Worm (Caenorhabditis elegans): ENCODE results near the gene srg-37.

The srg-37 gene

DNA sequence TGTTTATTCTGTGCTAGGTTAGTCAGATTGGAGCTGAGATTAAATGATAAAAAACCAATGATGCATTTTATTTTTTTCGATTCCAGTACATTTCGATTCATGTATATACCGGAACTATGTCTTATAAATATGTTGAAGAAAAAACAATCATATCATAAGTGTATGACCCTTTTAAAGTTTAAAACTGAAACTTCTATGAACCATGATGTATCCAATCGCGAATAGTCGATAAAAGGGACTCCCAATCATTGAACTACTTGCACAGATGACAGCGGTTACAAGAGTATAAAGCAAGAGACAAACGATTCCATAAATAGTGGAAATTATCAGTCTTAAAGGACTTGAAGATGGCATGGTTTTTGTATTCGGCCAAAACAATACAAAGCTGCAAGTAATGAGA is at the start of gene srg-37:
srg-37 (minus strand) TSS at position 101 of the 400 bp plus-strand sequence.
- no peak for TF ChIP-seq unc-62 (GFP tag; optimal IDR thresholded peaks at IDR 0.05)

DNA sequence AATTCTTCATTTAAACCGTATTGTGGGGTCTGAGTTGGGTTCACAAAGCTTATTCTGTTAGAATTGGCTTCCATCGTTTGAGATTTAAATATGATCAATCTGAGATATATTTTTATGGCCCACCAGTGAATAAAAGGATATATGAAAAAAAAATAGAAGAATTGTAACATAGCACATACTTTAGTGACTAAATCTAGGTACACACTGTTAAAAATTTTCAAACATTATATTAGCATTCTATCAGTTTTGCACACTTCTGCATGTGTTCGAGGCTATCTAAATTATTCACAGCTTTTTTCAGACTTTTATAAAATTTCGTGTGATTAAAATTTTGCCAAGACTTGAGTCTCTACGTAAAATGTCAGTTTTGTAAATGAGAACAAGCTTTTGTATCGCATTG is 46.7 kb upstream of the srg-37 start, which contains the start of gene E02H4.2:
E02H4.2 (minus strand) TSS at position 101 of the 400 bp plus-strand sequence.
- TF ChIP-seq unc-62 (GFP tag; optimal IDR thresholded peaks at IDR 0.05), result no peak

DNA sequence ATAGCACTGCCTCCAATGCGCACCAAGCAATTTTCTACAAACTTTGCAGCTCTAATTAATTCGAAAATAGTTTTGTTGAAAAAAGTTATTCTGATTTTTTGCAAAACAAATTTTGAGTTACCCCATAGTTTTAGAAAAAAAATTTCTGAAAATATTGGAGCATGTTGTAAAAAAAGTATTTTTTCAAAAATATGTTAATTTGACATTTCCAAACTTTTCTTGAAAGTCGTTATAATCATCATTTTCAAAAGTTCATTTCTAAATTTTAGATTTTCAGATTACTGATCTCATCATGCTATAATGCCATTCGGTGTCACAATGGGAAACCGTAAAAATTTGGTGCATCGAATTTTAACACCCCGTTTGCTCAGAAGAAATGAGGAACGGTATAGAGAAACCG is 32.9 kb upstream of the srg-37 start, which contains the start of gene del-1:
del-1 (plus strand) TSS at position 301 of the 400 bp plus-strand sequence.
- TF ChIP-seq unc-62 (GFP tag; optimal IDR thresholded peaks at IDR 0.05), result no peak

DNA sequence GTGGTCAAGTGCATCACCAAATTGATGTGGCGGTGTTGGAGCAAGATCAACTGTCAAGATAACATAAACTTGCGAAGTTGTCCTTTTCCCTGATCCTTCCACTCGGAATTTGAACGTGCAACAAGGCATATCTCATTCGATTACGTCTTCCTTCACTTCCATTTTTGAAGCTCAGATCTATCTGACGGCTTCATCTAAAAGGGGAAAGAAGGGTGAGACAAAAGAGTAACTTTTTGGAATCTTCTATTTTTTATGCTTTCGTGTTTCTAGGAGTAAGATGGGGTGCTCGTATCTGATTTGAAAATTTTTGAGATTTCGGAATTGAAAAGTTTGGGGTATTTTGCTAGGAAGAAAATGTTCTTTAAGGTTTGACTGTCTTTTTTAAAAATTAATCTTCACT is 32.3 kb upstream of the srg-37 start:
- TF ChIP-seq unc-62 (GFP tag; optimal IDR thresholded peaks at IDR 0.05), result no peak

DNA sequence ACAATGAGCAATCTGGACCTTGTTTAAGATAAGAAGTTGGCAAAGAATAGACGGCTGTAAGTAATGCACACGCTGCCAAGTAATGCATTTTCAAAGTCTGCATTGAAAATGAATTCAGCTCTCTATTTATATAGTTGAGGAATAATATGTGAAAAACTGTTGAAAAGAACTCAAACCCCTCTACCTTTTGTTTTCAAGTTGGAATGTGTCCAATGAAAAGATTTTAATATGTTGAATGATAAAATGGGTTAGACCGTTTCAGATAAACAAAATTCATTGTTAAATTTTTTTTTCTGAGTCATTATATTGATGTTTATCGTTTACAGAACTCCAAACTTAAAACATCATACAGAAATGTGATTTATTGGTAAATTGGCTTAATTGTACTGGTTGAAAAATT is 28.6 kb upstream of the srg-37 start, which contains the start of gene E02H4.8:
E02H4.8 (minus strand) TSS at position 101 of the 400 bp plus-strand sequence.
- no peak for TF ChIP-seq unc-62 (GFP tag; optimal IDR thresholded peaks at IDR 0.05)

DNA sequence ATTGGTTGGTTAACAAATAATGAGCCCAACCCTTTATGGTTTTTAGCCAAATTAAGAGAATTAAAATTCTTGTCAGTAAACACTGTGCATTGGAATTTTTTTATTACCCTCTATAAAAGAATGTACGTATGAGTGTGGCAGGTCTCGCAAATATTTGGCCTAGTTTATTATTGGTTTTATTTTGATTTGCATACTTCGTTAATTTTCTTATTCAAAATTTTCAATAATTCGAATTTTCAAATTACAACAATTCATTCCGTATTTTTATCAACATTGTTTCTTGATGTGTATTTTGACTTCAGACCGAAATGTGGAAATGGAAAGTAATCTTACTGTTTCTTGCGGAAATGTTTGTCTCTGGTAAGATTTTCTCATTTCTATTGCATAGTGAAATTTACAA is 22.8 kb upstream of the srg-37 start, which contains the start of gene E02H4.4:
E02H4.4 (plus strand) TSS at position 301 of the 400 bp plus-strand sequence.
- TF ChIP-seq unc-62 (GFP tag; optimal IDR thresholded peaks at IDR 0.05), result no peak

DNA sequence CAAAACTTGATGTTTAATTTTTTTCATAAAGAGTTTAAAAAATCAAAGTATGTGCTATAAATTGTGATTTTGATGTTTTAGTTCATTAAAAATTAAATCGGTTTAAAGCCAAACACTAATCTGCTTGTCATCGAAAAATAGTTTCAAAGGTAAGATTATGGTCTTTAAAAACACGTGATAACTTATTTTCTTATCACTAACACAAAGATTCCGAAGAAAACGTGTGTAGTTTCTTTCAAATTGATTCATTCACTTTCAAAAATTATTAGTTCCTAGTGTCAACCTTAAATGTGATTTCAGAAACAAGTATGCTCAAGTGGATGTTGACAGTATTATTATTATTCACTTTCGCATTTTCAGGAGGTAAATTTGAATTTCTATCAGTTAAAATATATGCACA is 21.1 kb upstream of the srg-37 start, which contains the start of gene E02H4.7:
E02H4.7 (plus strand) TSS at position 301 of the 400 bp plus-strand sequence.
- TF ChIP-seq unc-62 (GFP tag; optimal IDR thresholded peaks at IDR 0.05), result no peak

DNA sequence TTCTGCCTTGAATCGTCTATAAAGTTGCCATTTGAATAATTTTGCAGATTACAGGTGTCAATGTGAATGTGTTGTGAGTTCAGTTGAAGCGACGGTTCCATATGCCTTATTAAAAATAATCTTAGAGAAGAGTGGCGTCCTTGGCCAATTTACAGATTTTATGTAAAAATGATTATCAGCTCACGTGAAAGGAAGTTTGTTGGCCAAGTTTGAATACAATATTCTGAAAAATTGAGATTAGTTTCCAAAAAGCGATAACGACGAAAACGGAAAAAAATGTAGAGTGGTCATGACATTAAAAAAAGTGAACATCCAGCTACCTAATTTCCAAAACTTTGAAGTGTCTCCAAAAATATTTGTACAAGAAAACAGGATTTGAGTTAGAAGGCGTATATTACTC is 20.2 kb upstream of the srg-37 start, which contains the start of gene E02H4.5:
E02H4.5 (minus strand) TSS at position 101 of the 400 bp plus-strand sequence.
- TF ChIP-seq unc-62 (GFP tag; optimal IDR thresholded peaks at IDR 0.05), result no peak

DNA sequence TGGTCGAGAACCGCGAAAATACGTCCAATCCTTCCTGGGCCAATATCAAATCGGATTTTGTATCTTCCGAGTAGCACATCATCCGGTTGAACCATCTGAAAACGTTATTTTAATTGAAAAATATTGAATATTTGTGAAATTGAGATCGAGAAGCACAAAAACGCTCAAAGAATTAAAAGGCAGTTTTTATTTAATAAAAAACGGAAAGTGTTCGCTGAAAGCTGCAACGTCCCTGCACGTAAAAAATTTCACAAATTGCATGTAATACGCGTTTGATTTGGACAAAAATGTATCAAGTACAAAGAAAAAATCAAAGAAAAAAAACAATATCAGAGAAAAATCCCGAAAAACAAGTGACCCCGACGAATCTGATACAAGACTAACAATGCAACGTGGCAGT is 17.2 kb upstream of the srg-37 start, which contains the start of gene E02H4.6:
E02H4.6 (minus strand) TSS at position 101 of the 400 bp plus-strand sequence.
- no peak for TF ChIP-seq unc-62 (GFP tag; optimal IDR thresholded peaks at IDR 0.05)

DNA sequence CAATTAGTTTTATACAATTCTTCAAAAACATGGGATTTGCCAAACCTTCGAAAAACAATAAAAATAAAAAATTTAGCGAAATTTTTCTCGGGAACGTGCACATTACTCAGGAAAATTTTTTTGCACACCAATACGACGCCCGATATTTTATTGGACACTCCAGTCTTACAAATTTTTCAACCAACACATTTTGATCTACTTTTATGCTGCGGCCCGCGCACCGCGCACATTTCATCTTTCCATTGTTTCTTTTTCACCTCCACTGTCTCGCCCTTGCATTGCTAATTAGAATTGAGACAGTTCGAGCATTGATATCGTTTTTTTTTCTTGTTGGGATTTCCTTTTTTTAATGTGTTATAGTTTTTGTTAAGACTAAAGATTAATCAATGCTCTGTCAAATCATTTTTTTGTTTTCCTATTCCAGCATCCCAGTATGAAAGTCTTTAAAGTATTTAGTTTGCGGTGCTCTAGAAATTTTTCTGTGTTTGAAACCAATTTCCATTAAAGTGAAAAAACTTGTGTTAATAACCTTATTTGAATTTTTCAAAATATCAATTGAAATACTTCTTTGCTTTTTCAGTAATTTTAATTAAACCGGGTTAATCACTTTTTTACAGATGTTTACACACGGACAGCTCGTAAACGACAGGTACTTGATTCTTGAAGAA is 12.7 kb upstream of the srg-37 start, which contains the start of gene K04C1.5:
K04C1.5 (plus strand) TSS at position 618 of the 668 bp plus-strand sequence.
- TF ChIP-seq unc-62 (GFP tag; optimal IDR thresholded peaks at IDR 0.05), result no peak

DNA sequence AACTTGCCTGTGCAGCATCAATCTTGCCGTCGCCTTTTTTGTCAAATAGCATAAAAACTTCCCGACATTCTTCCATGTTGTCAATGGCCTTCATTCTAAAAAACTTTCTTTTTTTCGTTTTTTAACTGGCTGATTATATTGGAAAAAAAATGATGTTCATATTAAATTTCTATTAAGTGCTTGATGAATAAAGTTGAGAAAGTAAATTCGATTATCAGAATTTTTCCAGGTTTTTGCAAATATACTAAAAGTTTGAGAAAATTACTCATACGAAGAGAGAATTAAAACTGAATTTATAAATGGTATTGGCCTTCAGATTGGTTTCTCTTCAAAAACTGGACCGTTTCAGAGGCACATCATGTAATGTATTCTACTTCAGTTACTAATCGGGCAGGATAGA is 11.7 kb upstream of the srg-37 start, which contains the start of gene mlc-6:
mlc-6 (minus strand) TSS at position 101 of the 400 bp plus-strand sequence.
- TF ChIP-seq unc-62 (GFP tag; optimal IDR thresholded peaks at IDR 0.05), result no peak

DNA sequence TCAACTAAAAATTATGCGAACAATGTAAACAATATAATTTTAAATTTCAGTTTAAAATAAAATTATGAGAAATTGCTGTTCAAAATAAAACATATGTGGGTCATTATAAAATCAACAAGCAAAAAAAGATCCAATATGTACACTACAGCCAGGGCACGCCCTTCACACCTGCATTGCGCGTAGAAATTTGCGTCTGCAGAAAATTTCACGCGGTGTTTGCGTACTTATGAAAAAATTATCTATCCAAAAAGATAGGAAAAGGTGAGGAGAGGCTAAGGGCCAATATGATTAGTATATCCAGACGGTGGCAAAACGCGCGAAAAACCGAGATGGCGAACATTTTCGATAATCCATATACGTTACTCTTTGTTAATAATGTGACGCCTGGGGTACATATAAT is 9.7 kb upstream of the srg-37 start:
- no peak for TF ChIP-seq unc-62 (GFP tag; optimal IDR thresholded peaks at IDR 0.05)

DNA sequence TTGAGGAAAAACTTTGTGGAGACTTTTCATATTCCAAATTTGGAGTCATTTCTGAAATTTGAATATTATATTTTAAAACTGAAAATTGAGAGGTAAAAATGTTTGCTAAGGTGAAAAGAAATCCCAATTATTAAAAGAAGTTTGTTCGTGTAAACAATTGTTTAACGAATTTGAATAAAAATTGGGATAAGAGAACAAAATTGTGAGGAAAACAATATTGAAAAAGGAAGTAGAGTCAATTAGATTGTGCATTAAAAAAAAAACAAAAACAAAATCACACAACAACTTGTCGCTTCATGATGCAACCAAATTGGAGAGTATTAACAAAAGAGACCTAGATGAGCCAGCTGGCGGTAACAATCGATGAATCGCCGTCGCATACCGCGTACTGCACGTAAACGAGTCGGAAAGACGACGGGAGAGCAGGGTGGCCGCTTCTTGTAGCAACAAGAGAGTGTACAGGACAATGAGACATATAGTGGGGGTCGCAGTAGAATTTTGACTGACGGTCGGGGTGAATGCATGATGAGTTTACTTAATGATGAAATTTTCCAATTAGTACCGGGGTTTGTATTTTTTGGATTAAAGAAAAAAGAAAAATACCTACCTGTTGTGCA is 8.6 kb upstream of the srg-37 start, which contains the start of gene K04C1.3:
K04C1.3 (minus strand) TSS at position 51 of the 617 bp plus-strand sequence.
- TF ChIP-seq unc-62 (GFP tag; optimal IDR thresholded peaks at IDR 0.05), result no peak

DNA sequence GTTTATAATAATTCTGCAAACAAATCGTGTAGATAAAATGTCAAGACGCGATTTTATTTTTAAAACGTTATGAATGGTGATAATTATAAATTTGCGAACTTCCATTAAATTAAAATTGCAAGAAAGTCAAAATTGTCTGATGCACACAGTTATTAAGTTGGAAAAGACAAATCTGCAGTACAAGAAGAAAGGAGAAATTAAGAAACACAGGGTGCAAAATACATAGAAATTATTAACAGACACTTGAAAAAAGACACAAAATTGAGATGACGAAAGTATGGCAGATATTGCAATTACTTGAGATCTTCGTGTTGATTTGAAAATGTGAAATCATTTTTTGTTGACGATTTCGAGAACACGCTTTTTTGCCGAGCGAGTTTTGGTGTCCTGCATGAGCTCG is 6.7 kb upstream of the srg-37 start:
- no peak for TF ChIP-seq unc-62 (GFP tag; optimal IDR thresholded peaks at IDR 0.05)

DNA sequence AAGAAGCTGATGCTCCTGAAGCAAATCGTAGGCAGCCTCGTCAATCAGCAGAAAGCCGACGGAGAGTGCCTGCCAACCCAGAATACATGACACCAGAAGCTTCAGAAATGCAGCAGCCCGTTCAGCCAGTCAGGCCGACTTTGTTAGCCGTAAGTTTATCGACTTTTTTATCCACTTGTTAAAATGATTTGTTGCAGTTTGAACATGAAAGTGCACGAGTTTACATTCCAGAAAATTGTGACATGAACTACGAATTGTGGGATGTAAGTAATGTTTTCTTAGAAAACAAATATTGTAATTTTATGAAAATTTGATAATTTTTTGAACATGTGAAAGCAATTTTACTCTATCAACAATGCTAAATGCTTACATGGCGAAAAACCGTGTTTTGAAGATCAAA is 5.4 kb upstream of the srg-37 start:
- TF ChIP-seq unc-62 (GFP tag; optimal IDR thresholded peaks at IDR 0.05), result no peak

DNA sequence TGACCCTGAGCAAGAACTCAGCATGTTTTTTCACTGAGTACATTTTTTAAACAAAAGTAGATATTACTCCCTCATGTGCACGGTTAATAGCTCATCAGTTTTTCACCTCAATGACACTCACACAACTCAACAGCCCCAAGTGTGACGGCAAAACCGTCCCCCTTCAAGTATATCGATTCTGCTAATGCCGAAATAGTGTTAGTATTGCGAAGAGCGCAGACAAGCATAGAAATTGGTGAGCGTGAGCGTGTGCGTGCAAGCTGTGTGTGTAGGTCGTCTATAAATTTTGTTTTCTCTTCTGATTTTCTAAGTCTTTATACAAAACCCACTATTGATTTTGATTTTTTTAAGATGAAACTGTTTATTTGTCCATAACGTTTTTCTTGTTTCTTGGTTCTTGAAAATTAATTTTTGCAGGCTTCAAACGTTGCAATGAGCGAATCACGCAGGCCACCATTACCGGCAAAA is 3.5 kb upstream of the srg-37 start, which contains the start of gene K04C1.2:
K04C1.2 (plus strand) TSS at position 418 of the 468 bp plus-strand sequence.
- TF ChIP-seq unc-62 (GFP tag; optimal IDR thresholded peaks at IDR 0.05), result no peak
